Fruit fly (Drosophila melanogaster): ENCODE data around the gene grass.

The grass gene

DNA sequence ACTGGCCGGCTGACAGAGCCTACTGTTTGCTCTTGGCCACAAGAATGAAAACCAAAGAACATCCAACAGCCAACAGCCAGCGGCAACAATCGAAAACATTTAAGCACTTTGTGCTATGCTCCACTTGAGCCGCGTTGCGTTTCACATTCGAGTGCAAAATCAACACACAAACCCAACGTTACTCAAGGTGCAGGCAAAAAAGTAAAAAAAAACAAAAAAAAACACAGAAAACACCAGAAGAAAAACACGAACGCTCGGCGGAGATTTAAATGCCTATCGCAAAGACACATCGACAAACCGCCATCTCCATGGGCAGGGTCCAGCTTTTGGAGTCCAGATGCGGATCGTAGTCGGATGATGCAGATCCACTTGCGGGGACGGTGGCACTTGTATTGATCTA is 46.1 kb downstream of the grass start:
- TF ChIP-seq CG8478 (optimal IDR thresholded peaks at IDR 0.05) (no peak), Dll (optimal IDR thresholded peaks at IDR 0.05) (no peak), psq (optimal IDR thresholded peaks at IDR 0.05) (no peak), usp (GFP tag; optimal IDR thresholded peaks at IDR 0.05) (no peak), pan (optimal IDR thresholded peaks at IDR 0.05) (no peak), EcR (GFP tag; optimal IDR thresholded peaks at IDR 0.05) (no peak)

DNA sequence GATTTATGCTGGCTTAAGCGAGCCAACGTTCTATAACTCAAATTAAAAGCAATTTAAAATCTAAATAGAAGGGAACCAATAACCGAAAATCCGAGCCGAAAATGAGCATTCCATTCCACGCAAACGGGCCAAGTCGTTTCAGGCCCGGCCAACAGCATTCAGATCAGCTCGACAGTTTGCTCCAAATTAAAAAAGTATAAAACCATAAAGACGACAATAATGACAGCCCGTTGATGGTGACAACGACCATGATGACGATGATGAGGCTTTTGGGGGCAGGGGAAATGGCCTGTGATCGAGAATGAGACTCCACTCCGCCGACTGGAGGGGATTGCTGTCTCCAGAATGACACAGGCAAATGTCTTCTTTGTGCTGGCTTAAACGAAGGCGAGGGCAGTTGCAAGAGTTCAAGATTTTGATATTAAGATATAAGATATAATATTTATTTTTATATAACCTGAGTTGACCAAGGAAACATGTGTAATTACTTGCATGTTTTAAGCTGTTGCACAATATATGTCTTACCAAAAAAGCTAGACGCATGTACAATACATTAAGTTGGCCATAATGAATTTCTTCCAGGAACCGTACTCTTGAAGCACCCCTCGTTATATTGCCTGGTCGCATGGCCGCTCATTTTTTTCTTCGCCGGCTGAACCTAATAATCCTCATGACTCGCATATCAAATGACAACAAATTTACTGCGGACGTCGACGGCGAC is 47.1 kb downstream of the grass start:
- no peak for TF ChIP-seq psq (optimal IDR thresholded peaks at IDR 0.05)
- TF ChIP-seq usp (GFP tag; optimal IDR thresholded peaks at IDR 0.05), result no peak
- TF ChIP-seq CG8478 (optimal IDR thresholded peaks at IDR 0.05), result no peak
- no peak for TF ChIP-seq EcR (GFP tag; optimal IDR thresholded peaks at IDR 0.05)
- no peak for TF ChIP-seq Dll (optimal IDR thresholded peaks at IDR 0.05)
- no peak for TF ChIP-seq pan (optimal IDR thresholded peaks at IDR 0.05)

DNA sequence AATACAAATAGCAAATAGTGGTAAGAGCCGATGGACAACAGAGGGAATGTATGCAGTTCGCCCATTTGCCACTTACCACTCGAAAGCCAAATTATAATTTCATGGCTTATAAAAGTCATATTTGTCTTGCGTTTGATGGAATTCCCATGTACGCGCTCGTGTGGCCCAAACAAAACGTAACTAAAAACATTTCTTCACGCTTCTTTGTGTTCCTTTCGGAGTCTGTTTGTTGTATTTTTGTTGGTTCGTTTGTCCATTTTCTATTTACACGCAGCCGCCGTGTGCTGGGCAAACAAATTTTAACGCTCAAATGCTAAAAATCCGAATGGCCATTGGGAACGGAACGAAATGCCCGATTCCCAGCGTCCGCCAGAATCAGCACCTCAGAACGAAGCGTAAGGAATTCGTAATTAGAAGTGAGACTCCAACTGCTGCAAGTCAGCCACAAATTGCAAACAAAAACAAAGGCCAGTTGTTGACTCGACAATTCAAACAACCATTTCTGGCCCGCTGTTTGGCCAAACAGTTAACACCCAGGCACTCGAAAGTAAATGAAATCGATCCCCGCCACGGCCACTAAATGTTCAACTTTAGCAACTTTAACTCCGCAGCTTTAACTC is 51.1 kb downstream of the grass start:
- TF ChIP-seq EcR (GFP tag; optimal IDR thresholded peaks at IDR 0.05), result no peak
- TF ChIP-seq usp (GFP tag; optimal IDR thresholded peaks at IDR 0.05), result no peak
- TF ChIP-seq pan (optimal IDR thresholded peaks at IDR 0.05), result no peak
